Worm (Caenorhabditis elegans): ENCODE data around the gene srw-101.

- TF ChIP-seq sea-1 (GFP tag; conservative IDR thresholded peaks at IDR 0.05) (no peak), hmbx-1 (tag; optimal IDR thresholded peaks at IDR 0.05) (no peak), tbx-37 (GFP tag; conservative IDR thresholded peaks at IDR 0.05) (no peak), pes-1 (GFP tag; IDR thresholded peaks at IDR 0.05) (no peak), ama-1 (optimal IDR thresholded peaks at IDR 0.05) (no peak), F13C5.2 (tag; optimal IDR thresholded peaks at IDR 0.05) (no peak), tra-4 (tag; optimal IDR thresholded peaks at IDR 0.05) (no peak), scrt-1 (GFP tag; IDR thresholded peaks at IDR 0.05) (no peak), hmg-4 (GFP tag; optimal IDR thresholded peaks at IDR 0.05) (no peak), ets-7 (tag; optimal IDR thresholded peaks at IDR 0.05) (no peak), flt-1 (GFP tag; IDR thresholded peaks at IDR 0.05) (no peak)
These were observed 41.3 kb upstream of the srw-101 start, which contains the start of gene srw-91 for ce11 chrV:1680770-1681169.

Measured in whole organism, early embryonic.